Fruit fly (Drosophila melanogaster): ENCODE measurements around the gene MetRS-m.

MetRS-m gene

DNA sequence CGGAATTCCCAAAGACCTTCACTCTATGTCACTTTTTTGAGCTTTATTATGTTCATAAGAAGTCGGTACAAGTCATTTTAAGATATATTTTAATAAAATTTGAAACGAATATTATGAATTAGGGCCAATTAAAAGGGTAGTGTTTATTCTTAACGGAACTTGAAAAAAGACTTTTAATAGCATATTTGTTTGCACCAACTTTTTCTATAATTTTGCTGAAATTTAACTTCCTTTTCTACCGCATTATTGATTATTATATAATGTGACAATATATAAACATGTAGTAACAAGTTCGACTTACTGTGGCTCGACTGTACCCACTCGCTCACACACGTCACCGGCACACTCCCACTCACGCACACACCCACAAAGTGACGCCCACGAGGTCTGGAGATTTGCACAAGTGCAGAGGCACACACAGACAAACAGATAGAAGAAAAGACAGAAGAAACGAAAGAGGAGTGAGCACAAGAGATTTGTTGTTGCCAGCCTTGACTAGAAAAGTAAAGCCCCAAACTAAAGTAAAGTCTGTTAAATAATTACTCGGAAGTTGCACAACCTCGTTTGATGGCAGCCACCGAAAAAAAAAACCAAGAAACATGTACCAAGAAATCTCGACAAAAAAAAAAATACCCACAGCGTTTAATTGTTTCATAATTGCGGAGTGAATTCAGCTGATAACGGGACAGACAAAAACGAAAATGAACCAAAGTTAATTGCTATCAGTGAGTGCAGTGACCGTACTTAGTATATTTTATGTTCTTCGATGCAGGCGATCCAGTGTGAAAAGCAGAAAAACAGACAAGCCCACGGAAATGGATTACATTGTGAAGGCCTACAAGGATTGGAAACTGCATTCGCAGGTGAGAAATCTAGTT is 30.4 kb upstream of the MetRS-m start (continued):
- peak in 1 of 2 experiments; percentile 6 for TF ChIP-seq bsh (GFP tag; optimal IDR thresholded peaks at IDR 0.05)
- TF ChIP-seq CG7556 (GFP tag; optimal IDR thresholded peaks at IDR 0.05) = peak; percentile 28
- peak; percentile 4 for TF ChIP-seq odd (GFP tag; optimal IDR thresholded peaks at IDR 0.05)
- no peak for TF ChIP-seq E2f2 (GFP tag; IDR thresholded peaks at IDR 0.05)
- 0 out of 3 replicates have a peak, but pooled peaks have one; percentile 30 for TF ChIP-seq dysf (GFP tag; IDR thresholded peaks at IDR 0.05)
- peak; percentile 70 for TF ChIP-seq sens (GFP tag)
- no peak for TF ChIP-seq ranshi (GFP tag; IDR thresholded peaks at IDR 0.05)
- no peak for TF ChIP-seq CG4328 (GFP tag; optimal IDR thresholded peaks at IDR 0.05)
- 0 out of 3 replicates have a peak, but pooled peaks have one; percentile 9 for TF ChIP-seq so (GFP tag; IDR thresholded peaks at IDR 0.05)
- TF ChIP-seq ab (GFP tag; optimal IDR thresholded peaks at IDR 0.05) = no peak
- TF ChIP-seq sima (GFP tag; optimal IDR thresholded peaks at IDR 0.05) = no peak
- TF ChIP-seq CG15514 (GFP tag; optimal IDR thresholded peaks at IDR 0.05) = peak; percentile 21
- TF ChIP-seq H2.0 (GFP tag; IDR thresholded peaks at IDR 0.05) = no peak
- TF ChIP-seq CG18262 (tag; optimal IDR thresholded peaks at IDR 0.05) = peak; percentile 18
- no peak for TF ChIP-seq zen (tag; optimal IDR thresholded peaks at IDR 0.05)
- TF ChIP-seq cwo (GFP tag; optimal IDR thresholded peaks at IDR 0.05) = peak; percentile 28
- TF ChIP-seq CG14441 (GFP tag; IDR thresholded peaks at IDR 0.05) = 0 out of 2 replicates have a peak, but pooled peaks have one; percentile 19
- no peak for TF ChIP-seq slou (GFP tag; optimal IDR thresholded peaks at IDR 0.05)
- TF ChIP-seq hb (GFP tag; IDR thresholded peaks at IDR 0.05; ENCODE audit: partially characterized antibody) = no peak
- no peak for TF ChIP-seq Bdp1 (GFP tag; optimal IDR thresholded peaks at IDR 0.05)
- TF ChIP-seq dpn (GFP tag; optimal IDR thresholded peaks at IDR 0.05) = peak in 1 of 2 experiments; percentile 8
- TF ChIP-seq Optix (GFP tag; IDR thresholded peaks at IDR 0.05) = no peak
- peak; percentile 8 for TF ChIP-seq tin (GFP tag; optimal IDR thresholded peaks at IDR 0.05)
- no peak for TF ChIP-seq bcd (GFP tag; optimal IDR thresholded peaks at IDR 0.05)
- TF ChIP-seq CG6689 (GFP tag; IDR thresholded peaks at IDR 0.05) = 0 out of 2 replicates have a peak, but pooled peaks have one; percentile 18
- TF ChIP-seq CG2120 (GFP tag; optimal IDR thresholded peaks at IDR 0.05) = peak; percentile 16
- peak; percentile 1 for TF ChIP-seq CG17385 (GFP tag; optimal IDR thresholded peaks at IDR 0.05)
- TF ChIP-seq slp2 (GFP tag; optimal IDR thresholded peaks at IDR 0.05) = no peak
- peak; percentile 61 for TF ChIP-seq CG11504 (tag; optimal IDR thresholded peaks at IDR 0.05)
- no peak for TF ChIP-seq Elba2 (GFP tag; optimal IDR thresholded peaks at IDR 0.05)
- peak; percentile 29; the same call in 1 of the 2 replicates for TF ChIP-seq slbo (GFP tag; IDR thresholded peaks at IDR 0.05)
- peak; percentile 17 for TF ChIP-seq CG10147 (GFP tag; optimal IDR thresholded peaks at IDR 0.05)
- TF ChIP-seq gsb (GFP tag; IDR thresholded peaks at IDR 0.05) = 0 out of 2 replicates have a peak, but pooled peaks have one; percentile 18
- TF ChIP-seq CG18619 (GFP tag; optimal IDR thresholded peaks at IDR 0.05) = peak; percentile 11
- peak; percentile 9 for TF ChIP-seq ind (GFP tag; optimal IDR thresholded peaks at IDR 0.05)
- TF ChIP-seq CG9797 (GFP tag; optimal IDR thresholded peaks at IDR 0.05) = no peak
- peak; percentile 59 for TF ChIP-seq CG2678 (tag; optimal IDR thresholded peaks at IDR 0.05)
- peak; percentile 22 for TF ChIP-seq nmo (GFP tag; optimal IDR thresholded peaks at IDR 0.05)
- TF ChIP-seq CrebB (tag; optimal IDR thresholded peaks at IDR 0.05) = no peak
- peak; percentile 21 for TF ChIP-seq CG15269 (tag; optimal IDR thresholded peaks at IDR 0.05)
- TF ChIP-seq CG1602 (GFP tag; optimal IDR thresholded peaks at IDR 0.05) = no peak
- TF ChIP-seq CG7839 (tag; optimal IDR thresholded peaks at IDR 0.05) = peak; percentile 41
- no peak for TF ChIP-seq ara (GFP tag; IDR thresholded peaks at IDR 0.05)
- peak; percentile 55 for TF ChIP-seq row (GFP tag; IDR thresholded peaks at IDR 0.05)
- peak; percentile 53 for TF ChIP-seq dmrt99B (tag; optimal IDR thresholded peaks at IDR 0.05)
- no peak for TF ChIP-seq CG1832 (GFP tag; optimal IDR thresholded peaks at IDR 0.05)
- TF ChIP-seq fd102C (GFP tag; optimal IDR thresholded peaks at IDR 0.05) = no peak
- TF ChIP-seq sug (tag; optimal IDR thresholded peaks at IDR 0.05) = peak; percentile 10

All from whole organism, embryonic.